Worm (Caenorhabditis elegans): ENCODE measurements around the gene rga-9.

rga-9 gene

ce11 chrII:15244870-15245269 lies 23.1 kb upstream of the rga-9 start:
- TF ChIP-seq ama-1 (optimal IDR thresholded peaks at IDR 0.05) (no peak), lin-39 (tag; optimal IDR thresholded peaks at IDR 0.05) (no peak), ztf-11 (tag; optimal IDR thresholded peaks at IDR 0.05) (no peak), unc-55 (GFP tag; optimal IDR thresholded peaks at IDR 0.05) (no peak), mdl-1 (tag; optimal IDR thresholded peaks at IDR 0.05) (no peak), sma-9 (GFP tag; optimal IDR thresholded peaks at IDR 0.05) (no peak), sma-9 (tag; optimal IDR thresholded peaks at IDR 0.05) (no peak), lin-13 (GFP tag; optimal IDR thresholded peaks at IDR 0.05) (no peak), zag-1 (tag; optimal IDR thresholded peaks at IDR 0.05) (no peak), unc-39 (tag; optimal IDR thresholded peaks at IDR 0.05) (no peak), R02D3.7 (tag; optimal IDR thresholded peaks at IDR 0.05) (no peak), mbf-1 (tag; optimal IDR thresholded peaks at IDR 0.05) (no peak), nhr-25 (tag; optimal IDR thresholded peaks at IDR 0.05) (no peak), nhr-6 (tag; optimal IDR thresholded peaks at IDR 0.05) (no peak), alr-1 (tag; optimal IDR thresholded peaks at IDR 0.05) (no peak), dmd-4 (tag; optimal IDR thresholded peaks at IDR 0.05) (no peak), C34F6.9 (tag; optimal IDR thresholded peaks at IDR 0.05) (no peak), blmp-1 (tag; optimal IDR thresholded peaks at IDR 0.05; ENCODE audit: insufficient read depth) (no peak)

- TF ChIP-seq Y55F3AM.14 (GFP tag; optimal IDR thresholded peaks at IDR 0.05): no peak
- no peak for TF ChIP-seq sma-9 (GFP tag; optimal IDR thresholded peaks at IDR 0.05)
- no peak for TF ChIP-seq sma-9 (tag; optimal IDR thresholded peaks at IDR 0.05)
- TF ChIP-seq unc-39 (tag; optimal IDR thresholded peaks at IDR 0.05): no peak
- no peak for TF ChIP-seq nhr-11 (tag; optimal IDR thresholded peaks at IDR 0.05)
- no peak for TF ChIP-seq elt-1 (tag; optimal IDR thresholded peaks at IDR 0.05)
- no peak for TF ChIP-seq mab-5 (tag; optimal IDR thresholded peaks at IDR 0.05)
- TF ChIP-seq zag-1 (tag; optimal IDR thresholded peaks at IDR 0.05): no peak
- no peak for TF ChIP-seq dmd-4 (tag; optimal IDR thresholded peaks at IDR 0.05)
- no peak for TF ChIP-seq ceh-82 (tag; optimal IDR thresholded peaks at IDR 0.05)
- no peak for TF ChIP-seq peb-1 (tag; optimal IDR thresholded peaks at IDR 0.05)
- TF ChIP-seq sma-3 (GFP tag; optimal IDR thresholded peaks at IDR 0.05): no peak
- no peak for TF ChIP-seq nhr-23 (tag; optimal IDR thresholded peaks at IDR 0.05)
- TF ChIP-seq lin-39 (tag; optimal IDR thresholded peaks at IDR 0.05): no peak
- TF ChIP-seq lin-11 (tag; optimal IDR thresholded peaks at IDR 0.05): no peak
- no peak for TF ChIP-seq nhr-77 (tag; optimal IDR thresholded peaks at IDR 0.05)
- no peak for TF ChIP-seq nhr-6 (tag; optimal IDR thresholded peaks at IDR 0.05)
- TF ChIP-seq unc-55 (GFP tag; optimal IDR thresholded peaks at IDR 0.05): no peak
These were observed 16.4 kb upstream of the rga-9 start, which contains the start of gene tig-3 for ce11 chrII:15251593-15251992. TSS of gene tig-3 (minus strand) at chrII:15251792.

- TF ChIP-seq ztf-4 (tag; optimal IDR thresholded peaks at IDR 0.05) (no peak), skn-1 (tag; optimal IDR thresholded peaks at IDR 0.05) (no peak), elt-3 (tag; optimal IDR thresholded peaks at IDR 0.05) (no peak), alr-1 (tag; optimal IDR thresholded peaks at IDR 0.05) (no peak), ZK546.5 (tag; optimal IDR thresholded peaks at IDR 0.05) (no peak), nhr-12 (tag; optimal IDR thresholded peaks at IDR 0.05) (no peak), lin-11 (tag; optimal IDR thresholded peaks at IDR 0.05) (no peak), nhr-77 (tag; optimal IDR thresholded peaks at IDR 0.05) (no peak), nhr-129 (tag; optimal IDR thresholded peaks at IDR 0.05) (no peak), unc-55 (GFP tag; optimal IDR thresholded peaks at IDR 0.05) (no peak), ama-1 (optimal IDR thresholded peaks at IDR 0.05) (no peak), nhr-237 (tag; optimal IDR thresholded peaks at IDR 0.05) (no peak), zag-1 (tag; optimal IDR thresholded peaks at IDR 0.05) (no peak), egl-27 (tag; optimal IDR thresholded peaks at IDR 0.05) (no peak), nhr-23 (tag; optimal IDR thresholded peaks at IDR 0.05) (no peak), ztf-1 (GFP tag; conservative IDR thresholded peaks at IDR 0.05) (no peak), dmd-4 (tag; optimal IDR thresholded peaks at IDR 0.05) (no peak), lsy-2 (tag; optimal IDR thresholded peaks at IDR 0.05) (no peak), R02D3.7 (tag; optimal IDR thresholded peaks at IDR 0.05) (no peak), nhr-25 (tag; optimal IDR thresholded peaks at IDR 0.05) (no peak)
These were observed 14.0 kb upstream of the rga-9 start for ce11 chrII:15253980-15254493.

ce11 chrII:15255801-15256200 lies 12.2 kb upstream of the rga-9 start:
- TF ChIP-seq mdl-1 (tag; optimal IDR thresholded peaks at IDR 0.05): no peak
- TF ChIP-seq lsy-2 (tag; optimal IDR thresholded peaks at IDR 0.05): peak; percentile 12 to 39
- TF ChIP-seq sma-9 (GFP tag; optimal IDR thresholded peaks at IDR 0.05): peak; percentile 41
- TF ChIP-seq sma-9 (tag; optimal IDR thresholded peaks at IDR 0.05): no peak
- TF ChIP-seq C34F6.9 (tag; optimal IDR thresholded peaks at IDR 0.05): peak; percentile 69
- TF ChIP-seq lin-39 (tag; optimal IDR thresholded peaks at IDR 0.05): no peak
- peak; percentile 17 for TF ChIP-seq fos-1 (tag; optimal IDR thresholded peaks at IDR 0.05)
- TF ChIP-seq ceh-82 (tag; optimal IDR thresholded peaks at IDR 0.05): no peak
- peak; percentile 45 for TF ChIP-seq nhr-129 (tag; optimal IDR thresholded peaks at IDR 0.05)
- TF ChIP-seq crh-2 (tag; optimal IDR thresholded peaks at IDR 0.05): peak; percentile 9
- TF ChIP-seq unc-55 (GFP tag; optimal IDR thresholded peaks at IDR 0.05): peak; percentile 78
- peak; percentile 4 for TF ChIP-seq nhr-6 (tag; optimal IDR thresholded peaks at IDR 0.05)
- peak; percentile 34 for TF ChIP-seq F13H6.1 (tag; optimal IDR thresholded peaks at IDR 0.05)
- TF ChIP-seq lin-13 (GFP tag; optimal IDR thresholded peaks at IDR 0.05): peak; percentile 7
- no peak for TF ChIP-seq ama-1 (optimal IDR thresholded peaks at IDR 0.05)
- TF ChIP-seq lin-11 (tag; optimal IDR thresholded peaks at IDR 0.05): peak; percentile 18
